Fruit fly (Drosophila melanogaster) whole organism, adult: ENCODE results near the gene CG3491.
"Not testable (repeated sequence)": the region's sequence is repeated elsewhere in the genome, so short reads cannot be mapped to it uniquely, and the experiment has no call there.

Experiments used
- CG11617 ChIP-seq: fragments of 200-800 bp; sonication (Bioruptor generic); optimal IDR thresholded peaks from 2 replicates; lab custom pipeline; 2017; ENCODE audit warnings: mild to moderate bottlenecking, missing biosample characterization, missing genetic modification reagents, missing genetic modification characterization
- CG12768 ChIP-seq: fragments of 200-800 bp; sonication (Bioruptor generic); optimal IDR thresholded peaks from 2 replicates; lab custom pipeline; 2017; ENCODE audit warnings: missing biosample characterization, missing genetic modification characterization, mild to moderate bottlenecking, moderate library complexity, missing genetic modification reagents
- CG14711 ChIP-seq: fragments of 200-800 bp; sonication (Bioruptor generic); optimal IDR thresholded peaks from 2 replicates; lab custom pipeline; 2018; ENCODE audit warnings: missing biosample characterization, mild to moderate bottlenecking, missing genetic modification characterization, moderate library complexity
- CG1620 ChIP-seq: fragments of 200-800 bp; sonication (Bioruptor generic); optimal IDR thresholded peaks from 2 replicates; lab custom pipeline; 2016; ENCODE audit warnings: missing biosample characterization, missing genetic modification characterization
- CG33017 ChIP-seq: fragments of 200-800 bp; sonication (Bioruptor generic); optimal IDR thresholded peaks from 2 replicates; lab custom pipeline; 2018; ENCODE audit warnings: missing biosample characterization, mild to moderate bottlenecking, missing genetic modification characterization, moderate library complexity
- CG5204 ChIP-seq: fragments of 200-800 bp; sonication (Bioruptor generic); optimal IDR thresholded peaks from 2 replicates; lab custom pipeline; 2016; ENCODE audit warnings: missing biosample characterization, missing genetic modification characterization
- CG7045 ChIP-seq: fragments of 200-800 bp; sonication (Bioruptor generic); optimal IDR thresholded peaks from 2 replicates; lab custom pipeline; 2017; ENCODE audit warnings: missing biosample characterization, mild to moderate bottlenecking, missing genetic modification characterization
- CG7101 ChIP-seq: fragments of 200-800 bp; sonication (Bioruptor generic); optimal IDR thresholded peaks from 2 replicates; lab custom pipeline; 2018; ENCODE audit warnings: missing biosample characterization, mild to moderate bottlenecking, missing genetic modification characterization, moderate library complexity
- Clk ChIP-seq: fragments of 200-800 bp; sonication (Bioruptor generic); optimal IDR thresholded peaks from 2 replicates; lab custom pipeline; 2017; ENCODE audit warnings: missing biosample characterization, missing genetic modification characterization
- Crg-1 ChIP-seq: fragments of 200-800 bp; sonication (Bioruptor generic); optimal IDR thresholded peaks from 2 replicates; lab custom pipeline; 2016; ENCODE audit warnings: missing biosample characterization, missing genetic modification characterization
- Hr96 ChIP-seq: fragments of 200-800 bp; sonication (Bioruptor generic); optimal IDR thresholded peaks from 2 replicates; lab custom pipeline; 2016; ENCODE audit warnings: missing biosample characterization, missing genetic modification characterization
- Mnt ChIP-seq: fragments of 200-800 bp; sonication (Bioruptor generic); optimal IDR thresholded peaks from 2 replicates; lab custom pipeline; 2016; ENCODE audit warnings: missing biosample characterization, mild to moderate bottlenecking, missing genetic modification characterization
- bab1 ChIP-seq: fragments of 200-800 bp; sonication (Bioruptor generic); optimal IDR thresholded peaks from 3 replicates; lab custom pipeline; 2019; ENCODE audit warnings: missing biosample characterization, mild to moderate bottlenecking, missing genetic modification characterization, moderate library complexity
- cic ChIP-seq: fragments of 200-800 bp; sonication (Bioruptor generic); optimal IDR thresholded peaks from 2 replicates; lab custom pipeline; 2017; ENCODE audit warnings: missing biosample characterization, mild to moderate bottlenecking, missing genetic modification characterization, moderate library complexity
- cnc ChIP-seq, 2 experiments: fragments of >200 bp; optimal IDR thresholded peaks; 2 replicates each; lab custom pipeline; 2017
- kay ChIP-seq: fragments of 200-800 bp; sonication (Bioruptor generic); peaks from one replicate; lab custom pipeline; 2016; ENCODE audit warnings: missing biosample characterization, missing genetic modification characterization, borderline replicate concordance
- ovo ChIP-seq: fragments of 200-800 bp; sonication (Bioruptor generic); optimal IDR thresholded peaks from 2 replicates; lab custom pipeline; 2016; ENCODE audit warnings: missing biosample characterization, missing genetic modification characterization
- pad ChIP-seq: fragments of 200-800 bp; sonication (Bioruptor generic); optimal IDR thresholded peaks from 3 replicates; lab custom pipeline; 2017; ENCODE audit warnings: missing biosample characterization, missing genetic modification characterization, mild to moderate bottlenecking, moderate library complexity, missing genetic modification reagents
- tj ChIP-seq: fragments of 200-800 bp; sonication (Bioruptor generic); optimal IDR thresholded peaks from 3 replicates; lab custom pipeline; 2017; ENCODE audit warnings: missing biosample characterization, mild to moderate bottlenecking, missing genetic modification characterization, moderate library complexity
- toe ChIP-seq: fragments of 200-800 bp; sonication (Bioruptor generic); optimal IDR thresholded peaks from 2 replicates; lab custom pipeline; 2016; ENCODE audit warnings: missing biosample characterization, missing genetic modification characterization

CG3491 gene

DNA sequence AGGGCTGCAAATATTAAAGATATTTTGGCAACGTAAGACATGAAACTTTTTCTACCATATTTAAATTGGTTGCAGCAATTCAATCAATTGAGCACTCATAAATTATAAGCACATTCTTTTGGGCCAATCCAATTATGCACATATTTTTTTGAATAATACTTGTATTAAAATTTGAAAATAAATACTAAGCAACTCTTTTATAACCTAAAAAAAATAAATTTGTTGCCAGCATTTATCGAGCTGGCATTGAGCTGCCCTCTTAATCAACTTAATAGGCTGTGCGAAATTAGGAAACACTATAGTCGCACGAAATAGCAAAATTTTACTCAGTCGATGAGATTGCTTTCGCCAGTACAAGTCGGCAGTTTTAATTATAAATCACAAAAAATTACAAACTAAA, at the start of gene CG3491:
TSS of gene CG3491 (plus strand) at position 301 of the 400 bp plus-strand sequence.
- TF ChIP-seq bab1 (GFP tag; lab: Kevin White, UChicago): no peak
- no peak for TF ChIP-seq CG14711 (tag; lab: Kevin White, UChicago)
- TF ChIP-seq Clk (GFP tag; lab: Kevin White, UChicago): no peak
- no peak for TF ChIP-seq CG33017
- no peak for TF ChIP-seq toe (GFP tag; lab: Kevin White, UChicago)
- TF ChIP-seq cic (GFP tag; lab: Kevin White, UChicago): no peak
- no peak for TF ChIP-seq CG11617 (GFP tag; lab: Kevin White, UChicago)
- no peak for TF ChIP-seq CG1620 (GFP tag; lab: Kevin White, UChicago)
- TF ChIP-seq cnc (optimal IDR thresholded peaks at IDR 0.05; lab: Kevin White, UChicago): no peak

dm6 chr2L:14876233-14876632, 48.2 kb upstream of the CG3491 start, which contains the start of gene CG15278:
Gene CG15278, minus strand, starts transcription at chr2L:14876333.
- no peak for TF ChIP-seq CG33017
- TF ChIP-seq Clk (GFP tag; lab: Kevin White, UChicago): no peak
- no peak for TF ChIP-seq pad
- TF ChIP-seq CG11617 (GFP tag; lab: Kevin White, UChicago): no peak
- no peak for TF ChIP-seq kay
- no peak for TF ChIP-seq toe (GFP tag; lab: Kevin White, UChicago)
- no peak for TF ChIP-seq CG7101 (tag; lab: Kevin White, UChicago)
- TF ChIP-seq CG1620 (GFP tag; lab: Kevin White, UChicago): no peak
- no peak for TF ChIP-seq CG7045 (GFP tag; lab: Kevin White, UChicago)
- no peak for TF ChIP-seq tj
- TF ChIP-seq bab1 (GFP tag; lab: Kevin White, UChicago): no peak
- TF ChIP-seq Mnt (GFP tag; lab: Kevin White, UChicago): no peak
- no peak for TF ChIP-seq cic (GFP tag; lab: Kevin White, UChicago)
- no peak for TF ChIP-seq CG5204
- TF ChIP-seq ovo (GFP tag; lab: Kevin White, UChicago): no peak
- TF ChIP-seq Hr96: no peak
- no peak for TF ChIP-seq CG12768 (GFP tag; lab: Kevin White, UChicago)
- TF ChIP-seq Crg-1: no peak
- TF ChIP-seq CG14711 (tag; lab: Kevin White, UChicago): no peak
- TF ChIP-seq cnc (optimal IDR thresholded peaks at IDR 0.05; lab: Kevin White, UChicago): no peak

DNA sequence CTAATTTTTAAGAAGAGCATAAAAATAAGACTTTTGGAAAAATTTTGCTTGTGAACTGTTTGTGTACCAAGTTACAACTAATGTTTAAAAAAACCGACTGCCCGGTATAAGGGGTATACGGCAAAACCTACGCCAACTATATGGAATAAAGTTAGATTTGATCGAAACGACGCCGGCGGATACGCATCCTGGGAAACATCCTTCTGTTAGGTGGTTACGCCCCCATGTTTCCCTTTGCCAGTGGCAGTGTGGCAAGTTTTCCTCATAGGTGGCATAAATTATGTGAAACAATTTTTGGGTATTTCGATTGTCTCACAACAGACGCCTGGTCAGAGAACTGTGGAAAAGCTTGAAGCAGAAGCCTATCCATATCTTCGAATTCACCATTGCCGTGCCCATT, 42.8 kb upstream of the CG3491 start, which contains the start of gene ProtA:
TSS of gene ProtA (minus strand) at position 101 of the 400 bp plus-strand sequence.
- not testable (repeated sequence) for TF ChIP-seq CG5204; CG14711 (tag; lab: Kevin White, UChicago); bab1 (GFP tag; lab: Kevin White, UChicago)

DNA sequence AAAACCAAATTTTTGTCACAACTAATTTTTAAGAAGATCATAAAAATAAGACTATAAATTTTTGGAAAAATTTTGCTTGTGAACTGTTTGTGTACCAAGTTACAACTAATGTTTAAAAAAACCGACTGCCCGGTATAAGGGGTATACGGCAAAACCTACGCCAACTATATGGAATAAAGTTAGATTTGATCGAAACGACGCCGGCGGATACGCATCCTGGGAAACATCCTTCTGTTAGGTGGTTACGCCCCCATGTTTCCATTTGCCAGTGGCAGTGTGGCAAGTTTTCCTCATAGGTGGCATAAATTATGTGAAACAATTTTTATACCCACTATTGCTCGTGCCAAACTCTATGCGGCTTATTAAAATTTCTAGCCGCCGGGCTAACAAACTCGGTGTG, 40.8 kb upstream of the CG3491 start, which contains the start of gene ProtB:
TSS of gene ProtB (minus strand) at position 101 of the 400 bp plus-strand sequence.
- TF ChIP-seq CG12768 (GFP tag; lab: Kevin White, UChicago); Hr96; CG1620 (GFP tag; lab: Kevin White, UChicago): not testable (repeated sequence)

DNA sequence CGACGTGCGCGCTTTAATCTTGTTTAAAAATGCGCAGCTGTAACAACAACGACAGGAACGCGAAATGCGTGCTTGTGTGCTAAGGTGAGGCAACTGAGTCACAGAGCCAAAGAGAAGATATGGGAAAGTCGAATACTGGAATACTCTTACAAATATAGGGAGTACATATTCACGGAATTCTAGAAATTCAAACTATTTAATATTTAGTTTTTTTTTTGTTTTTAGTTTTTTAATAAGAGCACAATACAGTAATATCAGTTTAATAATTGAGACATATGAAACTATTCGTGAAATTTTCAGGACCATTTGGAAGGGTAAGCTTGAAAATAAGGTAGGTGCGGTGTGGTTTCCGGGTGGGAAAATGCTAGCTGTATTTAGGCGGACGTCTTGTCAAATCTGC, 36.9 kb upstream of the CG3491 start:
- TF ChIP-seq tj (no peak), CG33017 (no peak), CG5204 (no peak), CG14711 (tag; lab: Kevin White, UChicago) (no peak), bab1 (GFP tag; lab: Kevin White, UChicago) (no peak), Mnt (GFP tag; lab: Kevin White, UChicago) (no peak), CG12768 (GFP tag; lab: Kevin White, UChicago) (no peak), CG11617 (GFP tag; lab: Kevin White, UChicago) (no peak), ovo (GFP tag; lab: Kevin White, UChicago) (no peak), Crg-1 (no peak)

DNA sequence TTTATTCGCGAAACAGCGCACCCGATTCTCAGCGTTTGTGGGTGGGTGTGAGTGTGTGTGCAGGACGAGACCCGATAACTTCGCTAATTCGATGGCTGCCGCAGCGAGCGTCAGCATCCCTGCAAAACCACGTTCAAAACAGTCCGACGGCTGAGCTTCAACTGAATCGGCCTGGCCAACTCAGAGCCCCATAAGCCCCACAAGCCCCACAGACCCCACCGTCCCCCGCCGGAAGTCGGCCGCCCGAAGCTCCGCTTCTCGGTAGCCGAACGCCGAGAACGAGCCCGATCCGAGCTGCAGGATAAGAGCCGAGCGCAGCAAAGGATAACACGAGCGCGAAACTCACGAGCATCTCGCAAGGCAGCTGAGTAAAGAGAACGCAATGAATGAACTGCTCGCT, 47.7 kb downstream of the CG3491 start, which contains the start of gene side-II:
TSS of gene side-II (minus strand) at position 168 of the 400 bp plus-strand sequence.
- TF ChIP-seq pad (no peak), cic (GFP tag; lab: Kevin White, UChicago) (no peak), CG14711 (tag; lab: Kevin White, UChicago) (no peak), ovo (GFP tag; lab: Kevin White, UChicago) (no peak), CG11617 (GFP tag; lab: Kevin White, UChicago) (no peak), CG1620 (GFP tag; lab: Kevin White, UChicago) (no peak), Mnt (GFP tag; lab: Kevin White, UChicago) (no peak), cnc (optimal IDR thresholded peaks at IDR 0.05; lab: Kevin White, UChicago) (no peak), CG5204 (no peak), CG7101 (tag; lab: Kevin White, UChicago) (no peak), CG7045 (GFP tag; lab: Kevin White, UChicago) (no peak), Crg-1 (no peak), tj (no peak), Clk (GFP tag; lab: Kevin White, UChicago) (no peak), CG12768 (GFP tag; lab: Kevin White, UChicago) (no peak), CG33017 (no peak), kay (no peak), Hr96 (no peak), toe (GFP tag; lab: Kevin White, UChicago) (no peak)

DNA sequence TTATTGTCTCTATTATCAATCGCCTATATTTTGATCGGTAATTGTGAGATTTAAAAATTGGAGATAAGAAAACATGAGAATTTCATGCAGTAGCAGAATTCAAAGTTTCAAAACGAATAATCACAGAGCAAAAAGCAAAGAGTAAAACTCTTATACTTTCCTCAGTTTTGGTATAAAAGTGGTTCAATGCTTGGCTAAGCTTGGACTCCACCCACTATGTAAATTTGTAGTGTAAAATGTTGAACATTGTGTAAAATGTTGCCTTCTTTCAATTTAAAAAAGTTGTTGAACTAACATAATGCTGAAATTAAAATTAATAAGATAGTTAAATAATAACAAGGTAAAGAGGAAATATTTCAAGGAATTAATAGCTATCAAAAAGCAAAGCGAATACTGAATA, 48.4 kb downstream of the CG3491 start:
- no peak for TF ChIP-seq bab1 (GFP tag; lab: Kevin White, UChicago)
- TF ChIP-seq Mnt (GFP tag; lab: Kevin White, UChicago): no peak
- no peak for TF ChIP-seq pad
- TF ChIP-seq tj: no peak
- no peak for TF ChIP-seq ovo (GFP tag; lab: Kevin White, UChicago)
- TF ChIP-seq CG7101 (tag; lab: Kevin White, UChicago): no peak
- no peak for TF ChIP-seq Clk (GFP tag; lab: Kevin White, UChicago)
- TF ChIP-seq CG5204: no peak
